Worm (Caenorhabditis elegans) whole organism, L4/young adult: ENCODE data around the gene C06E1.9.

Source experiments
- W03F9.2 ChIP-seq: fragments of 150-350 bp; optimal IDR thresholded peaks from 2 replicates; lab custom pipeline; 2014; ENCODE audit warnings: missing biosample characterization, missing genetic modification characterization
- dao-5 ChIP-seq: sonication (generic microtip); optimal IDR thresholded peaks from 2 replicates; lab custom pipeline; 2016; ENCODE audit warnings: missing genotype, missing genetic modification characterization, moderate library complexity, missing compliant biosample characterization
- him-1 ChIP-seq: sonication (generic microtip); optimal IDR thresholded peaks from 2 replicates; lab custom pipeline; 2016; ENCODE audit warnings: missing genotype, missing genetic modification reagents, missing genetic modification characterization, missing compliant biosample characterization

Gene C06E1.9

ce11 chrIII:8614490-8614889 is 4.9 kb upstream of the C06E1.9 start, which contains the start of gene rha-2:
TSS of gene rha-2 (minus strand) at chrIII:8614569.
- TF ChIP-seq W03F9.2 (tag; lab: Kevin White, UChicago), result no peak
- TF ChIP-seq dao-5 (tag; lab: Kevin White, UChicago), result no peak
- no peak for TF ChIP-seq him-1 (tag; lab: Kevin White, UChicago)

DNA sequence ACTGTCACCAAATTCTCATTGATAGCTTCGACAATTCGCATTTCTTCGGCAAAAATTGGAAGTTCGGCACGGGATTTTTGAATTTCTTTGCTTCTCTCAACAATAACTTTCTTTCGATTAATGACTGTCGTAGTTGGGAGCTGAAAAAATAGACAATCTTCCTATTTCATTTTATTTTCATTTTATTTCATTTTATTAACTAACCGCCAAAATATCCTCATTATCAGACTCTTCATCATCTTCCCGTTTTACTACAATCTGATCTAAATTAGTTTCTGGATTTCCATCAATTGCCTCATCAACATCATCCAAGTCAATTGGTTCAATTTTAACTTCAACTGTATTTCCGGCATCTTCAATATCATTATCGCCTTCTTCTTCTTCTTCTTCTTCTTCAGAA is 4.0 kb upstream of the C06E1.9 start:
- TF ChIP-seq W03F9.2 (tag; lab: Kevin White, UChicago) (no peak), him-1 (tag; lab: Kevin White, UChicago) (no peak), dao-5 (tag; lab: Kevin White, UChicago) (no peak)

ce11 chrIII:8611282-8611681 is 1.7 kb upstream of the C06E1.9 start:
- TF ChIP-seq him-1 (tag; lab: Kevin White, UChicago), result no peak
- no peak for TF ChIP-seq dao-5 (tag; lab: Kevin White, UChicago)
- TF ChIP-seq W03F9.2 (tag; lab: Kevin White, UChicago), result no peak

ce11 chrIII:8605532-8605931 is 4.1 kb downstream of the C06E1.9 start, which contains the start of gene C06E1.1:
TSS of gene C06E1.1 (plus strand) at chrIII:8605832.
- no peak for TF ChIP-seq him-1 (tag; lab: Kevin White, UChicago)
- TF ChIP-seq dao-5 (tag; lab: Kevin White, UChicago), result no peak
- TF ChIP-seq W03F9.2 (tag; lab: Kevin White, UChicago), result no peak

ce11 chrIII:8602148-8602547 is 7.4 kb downstream of the C06E1.9 start:
- TF ChIP-seq dao-5 (tag; lab: Kevin White, UChicago) (no peak), him-1 (tag; lab: Kevin White, UChicago) (no peak), W03F9.2 (tag; lab: Kevin White, UChicago) (no peak)

DNA sequence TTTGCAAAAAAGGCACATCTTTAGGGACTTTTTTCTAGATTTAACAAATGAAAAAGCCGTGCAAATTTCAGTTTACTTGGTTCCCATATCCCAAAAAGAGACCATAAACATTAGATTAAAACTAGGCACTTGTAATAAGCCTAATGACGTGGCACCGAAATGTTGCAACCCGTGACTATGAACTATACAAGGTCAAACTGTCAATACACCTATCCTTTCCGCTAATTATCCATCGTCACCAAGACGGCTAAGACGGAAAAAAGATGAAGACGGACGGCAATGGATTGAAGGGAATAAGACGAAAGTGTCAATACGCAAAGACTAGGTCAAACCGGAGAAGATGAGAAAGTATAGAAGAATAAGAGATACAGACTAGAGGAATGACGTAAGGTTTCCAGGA is 10.6 kb downstream of the C06E1.9 start:
- TF ChIP-seq dao-5 (tag; lab: Kevin White, UChicago), result no peak
- TF ChIP-seq him-1 (tag; lab: Kevin White, UChicago), result no peak
- no peak for TF ChIP-seq W03F9.2 (tag; lab: Kevin White, UChicago)

ce11 chrIII:8597770-8598169 is 11.8 kb downstream of the C06E1.9 start, which contains the start of gene ztf-30:
TSS of gene ztf-30 (minus strand) at chrIII:8597870.
- TF ChIP-seq dao-5 (tag; lab: Kevin White, UChicago), result no peak
- TF ChIP-seq him-1 (tag; lab: Kevin White, UChicago), result no peak
- TF ChIP-seq W03F9.2 (tag; lab: Kevin White, UChicago), result no peak

- no peak for TF ChIP-seq W03F9.2 (tag; lab: Kevin White, UChicago)
- TF ChIP-seq dao-5 (tag; lab: Kevin White, UChicago), result no peak
- TF ChIP-seq him-1 (tag; lab: Kevin White, UChicago), result no peak
These were observed 12.9 kb downstream of the C06E1.9 start for ce11 chrIII:8596692-8597091.

ce11 chrIII:8594088-8594487 is 15.5 kb downstream of the C06E1.9 start:
- TF ChIP-seq him-1 (tag; lab: Kevin White, UChicago), result no peak

ce11 chrIII:8593620-8594019 is 16.0 kb downstream of the C06E1.9 start, which contains the start of gene C06E1.7:
TSS of gene C06E1.7 (minus strand) at chrIII:8593720.
- no peak for TF ChIP-seq him-1 (tag; lab: Kevin White, UChicago)
- no peak for TF ChIP-seq dao-5 (tag; lab: Kevin White, UChicago)
- no peak for TF ChIP-seq W03F9.2 (tag; lab: Kevin White, UChicago)

ce11 chrIII:8590882-8591281 is 18.7 kb downstream of the C06E1.9 start, which contains the start of gene fipr-16:
TSS of gene fipr-16 (minus strand) at chrIII:8590982.
- TF ChIP-seq dao-5 (tag; lab: Kevin White, UChicago), result no peak
- no peak for TF ChIP-seq him-1 (tag; lab: Kevin White, UChicago)
- no peak for TF ChIP-seq W03F9.2 (tag; lab: Kevin White, UChicago)

- TF ChIP-seq dao-5 (tag; lab: Kevin White, UChicago), result no peak
- no peak for TF ChIP-seq him-1 (tag; lab: Kevin White, UChicago)
- no peak for TF ChIP-seq W03F9.2 (tag; lab: Kevin White, UChicago)
These were observed 20.4 kb downstream of the C06E1.9 start, which contains the start of gene fip-3 for ce11 chrIII:8589195-8589594. TSS of gene fip-3 (minus strand) at chrIII:8589488.

DNA sequence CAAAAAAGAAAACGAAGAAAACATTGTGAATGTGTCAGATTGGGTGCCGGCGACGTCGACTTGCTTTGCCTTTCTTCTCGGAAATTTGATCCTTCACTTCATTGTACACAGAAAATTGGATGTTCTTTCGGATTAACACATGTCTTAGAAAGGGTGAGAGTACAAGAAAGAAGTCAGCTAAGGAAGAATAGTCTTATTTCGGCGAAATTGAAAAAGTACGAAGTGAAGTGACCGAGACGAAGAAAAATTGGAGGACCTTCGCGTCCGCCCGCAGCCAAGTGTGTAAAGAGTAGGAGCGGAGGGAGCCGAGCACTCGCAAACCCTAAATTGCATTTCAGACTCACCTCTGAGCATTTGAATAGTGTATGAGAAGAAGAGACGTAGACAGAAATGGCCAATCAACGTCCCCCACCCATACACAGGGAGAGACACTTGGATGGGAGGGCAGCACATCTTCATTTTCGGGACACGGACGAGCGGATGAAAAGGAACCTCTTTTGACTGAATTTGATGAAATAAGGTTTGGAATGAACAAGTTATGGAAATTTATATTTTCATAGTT is 20.9 kb downstream of the C06E1.9 start, which contains the start of gene glr-1:
Gene glr-1 (minus strand): TSS at position 51 of the 562 bp plus-strand sequence.
- no peak for TF ChIP-seq him-1 (tag; lab: Kevin White, UChicago)
- no peak for TF ChIP-seq W03F9.2 (tag; lab: Kevin White, UChicago)
- no peak for TF ChIP-seq dao-5 (tag; lab: Kevin White, UChicago)

DNA sequence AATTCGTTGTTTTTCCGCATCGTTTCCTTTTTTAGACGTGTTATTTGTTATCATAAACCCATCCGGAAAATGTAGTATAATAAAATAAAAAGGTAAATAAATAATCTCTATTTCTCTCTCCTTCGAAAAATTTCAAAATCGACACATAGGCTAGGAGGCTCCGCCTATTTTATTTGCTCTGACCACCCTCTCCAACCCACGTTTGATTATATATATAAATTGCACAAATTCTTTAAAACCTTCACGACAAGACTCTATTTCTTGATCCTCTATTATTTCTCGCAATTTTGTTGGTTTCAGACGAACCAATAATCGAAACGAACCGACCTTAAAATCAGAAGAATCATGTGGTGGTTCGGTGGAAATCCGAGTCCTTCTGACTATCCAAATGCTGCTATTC is 28.8 kb downstream of the C06E1.9 start, which contains the start of gene doxa-1:
Gene doxa-1 (plus strand): TSS at position 301 of the 400 bp plus-strand sequence.
- TF ChIP-seq dao-5 (tag; lab: Kevin White, UChicago), result no peak
- TF ChIP-seq him-1 (tag; lab: Kevin White, UChicago), result no peak
- TF ChIP-seq W03F9.2 (tag; lab: Kevin White, UChicago), result no peak
